Worm (Caenorhabditis elegans) whole organism, young adult: ENCODE measurements around the gene cyn-16.

ENCODE experiments used
- B0019.2 ChIP-seq: fragments of 200-800 bp; sonication (Bioruptor generic); conservative IDR thresholded peaks from 2 replicates; pipeline ENCODE4 v1.3.6; 2022; ENCODE audit warnings: missing genetic modification reagents, missing genetic modification characterization, missing compliant biosample characterization
- ets-4 ChIP-seq: fragments of 200-800 bp; sonication (Bioruptor generic); optimal IDR thresholded peaks from 2 replicates; lab custom pipeline; 2018; ENCODE audit warnings: mild to moderate bottlenecking, missing genetic modification characterization, missing compliant biosample characterization
- madf-10 ChIP-seq: sonication (generic microtip); optimal IDR thresholded peaks from 2 replicates; lab custom pipeline; 2016; ENCODE audit warnings: mild to moderate bottlenecking, missing genetic modification characterization, missing compliant biosample characterization
- nhr-90 ChIP-seq: sonication (generic microtip); optimal IDR thresholded peaks from 2 replicates; lab custom pipeline; 2016; ENCODE audit warnings: missing genotype, mild to moderate bottlenecking, missing genetic modification characterization, missing compliant biosample characterization
- pha-4 ChIP-seq: fragments of 150-350 bp; sonication (generic microtip); optimal IDR thresholded peaks from 2 replicates; lab custom pipeline; 2014; ENCODE audit warnings: missing biosample characterization, missing genetic modification reagents, missing genetic modification characterization
- snpc-4 ChIP-seq, 5 experiments: fragments of 150-350 bp in 1 of 5; sonication (generic microtip) in 4 of 5; optimal IDR thresholded peaks; 2 replicates each; lab custom pipeline; 2014 to 2018; ENCODE audit warnings: missing genetic modification characterization in 5 of 5, missing biosample characterization in 3 of 5, antibody characterized with exemption in 2 of 5, mild to moderate bottlenecking in 2 of 5, missing compliant biosample characterization in 2 of 5, missing genotype in 2 of 5, moderate library complexity in 2 of 5, missing genetic modification reagents in 1 of 5
- zim-3 ChIP-seq: sonication (generic microtip); optimal IDR thresholded peaks from 2 replicates; lab custom pipeline; 2017; ENCODE audit warnings: mild to moderate bottlenecking, missing genetic modification characterization, moderate library complexity, missing compliant biosample characterization

DNA sequence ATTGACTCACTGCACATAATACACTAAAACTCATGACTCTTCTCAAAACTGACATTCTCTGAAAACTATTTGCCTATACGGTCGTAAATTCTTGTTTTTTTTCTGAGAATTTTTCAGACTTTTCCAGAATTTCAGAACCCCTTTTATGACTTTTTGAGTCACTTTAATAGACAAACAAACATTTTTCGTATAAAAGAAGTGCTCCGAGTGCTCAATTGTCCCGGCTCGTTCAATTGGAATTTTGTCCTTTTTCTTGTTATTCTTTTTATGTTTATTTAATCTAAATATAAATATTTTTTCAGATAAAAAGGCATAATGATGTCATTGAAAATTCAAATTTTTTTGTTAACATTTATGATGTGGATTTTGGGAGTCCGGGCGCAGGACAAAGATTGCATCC lies 37.6 kb downstream of the cyn-16 start, which contains the start of gene Y17G7B.23:
- TF ChIP-seq ets-4 (GFP tag; lab: Kevin White, UChicago) (no peak), zim-3 (tag; lab: Kevin White, UChicago) (no peak), snpc-4 (GFP tag; optimal IDR thresholded peaks at IDR 0.05; lab: Kevin White, UChicago) (no peak), snpc-4 (tag; optimal IDR thresholded peaks at IDR 0.05; lab: Kevin White, UChicago) (no peak), madf-10 (no peak), nhr-90 (tag; lab: Kevin White, UChicago) (no peak), B0019.2 (no peak), pha-4 (tag; lab: Kevin White, UChicago) (no peak)
